Fruit fly (Drosophila melanogaster) whole organism, embryonic: ENCODE measurements around the gene CG9839.

Experiments used
- ATbp ChIP-seq: fragments of 200-800 bp; sonication (Bioruptor generic); optimal IDR thresholded peaks from 2 replicates; lab custom pipeline; 2017; ENCODE audit warnings: missing biosample characterization, mild to moderate bottlenecking, missing genetic modification characterization, missing genetic modification reagents
- CG1024 ChIP-seq: fragments of 200-800 bp; sonication (Bioruptor generic); IDR thresholded peaks from 2 replicates; pipeline ENCODE4 v1.3.6; 2022; ENCODE audit warnings: missing biosample characterization, missing genetic modification characterization
- CG10565 ChIP-seq: fragments of 200-800 bp; sonication (Bioruptor generic); optimal IDR thresholded peaks from 3 replicates; lab custom pipeline; 2016; ENCODE audit warnings: missing biosample characterization, mild to moderate bottlenecking, missing genetic modification characterization
- CG11398 ChIP-seq: fragments of 200-800 bp; sonication (Bioruptor generic); optimal IDR thresholded peaks from 2 replicates; lab custom pipeline; 2016; ENCODE audit warnings: missing biosample characterization, missing genetic modification characterization
- CG12219 ChIP-seq: fragments of 200-800 bp; sonication (Bioruptor generic); optimal IDR thresholded peaks from 3 replicates; lab custom pipeline; 2018; ENCODE audit warnings: missing biosample characterization, mild to moderate bottlenecking, missing genetic modification characterization
- CG12391 ChIP-seq: fragments of 200-800 bp; sonication (Bioruptor generic); optimal IDR thresholded peaks from 3 replicates; lab custom pipeline; 2018; ENCODE audit warnings: missing biosample characterization, mild to moderate bottlenecking, missing genetic modification characterization, moderate library complexity
- CG12942 ChIP-seq: fragments of 200-800 bp; sonication (Bioruptor generic); optimal IDR thresholded peaks from 3 replicates; lab custom pipeline; 2016; ENCODE audit warnings: missing biosample characterization, missing genetic modification characterization
- CG15696 ChIP-seq: fragments of 200-800 bp; sonication (Bioruptor generic); optimal IDR thresholded peaks from 2 replicates; lab custom pipeline; 2019; ENCODE audit warnings: missing biosample characterization, mild to moderate bottlenecking, missing genetic modification characterization, moderate library complexity
- CG16779 ChIP-seq: fragments of 200-800 bp; sonication (Bioruptor generic); IDR thresholded peaks from 2 replicates; pipeline ENCODE4 v1.3.6; 2022; ENCODE audit warnings: missing biosample characterization, missing genetic modification characterization
- CG16863 ChIP-seq: fragments of 200-800 bp; sonication (Bioruptor generic); optimal IDR thresholded peaks from 3 replicates; lab custom pipeline; 2016; ENCODE audit warnings: missing biosample characterization, missing genetic modification characterization
- CG17568 ChIP-seq: fragments of 200-800 bp; sonication (Bioruptor generic); optimal IDR thresholded peaks from 2 replicates; lab custom pipeline; 2018; ENCODE audit warnings: missing biosample characterization, mild to moderate bottlenecking, missing genetic modification characterization, moderate library complexity
- CG17829 ChIP-seq: fragments of 200-800 bp; optimal IDR thresholded peaks from 2 replicates; lab custom pipeline; 2019; ENCODE audit warnings: missing biosample characterization, mild to moderate bottlenecking, missing genetic modification characterization, moderate library complexity
- CG32532 ChIP-seq: fragments of 200-800 bp; sonication (Bioruptor generic); IDR thresholded peaks from 2 replicates; pipeline ENCODE4 v1.3.6; 2022; ENCODE audit warnings: missing biosample characterization, missing genetic modification characterization
- CG43689 ChIP-seq: fragments of 200-800 bp; sonication (Bioruptor generic); IDR thresholded peaks from 2 replicates; pipeline ENCODE4 v1.3.6; 2022; ENCODE audit warnings: missing biosample characterization, missing genetic modification characterization
- CG5953 ChIP-seq: fragments of 200-800 bp; sonication (Bioruptor generic); IDR thresholded peaks from 2 replicates; pipeline ENCODE4 v1.3.6; 2022; ENCODE audit warnings: missing biosample characterization, missing genetic modification characterization
- CG7987 ChIP-seq: fragments of 200-800 bp; sonication (Bioruptor generic); optimal IDR thresholded peaks from 2 replicates; lab custom pipeline; 2018; ENCODE audit warnings: missing biosample characterization, mild to moderate bottlenecking, missing genetic modification characterization, moderate library complexity
- CG8281 ChIP-seq: fragments of 200-800 bp; sonication (Bioruptor generic); optimal IDR thresholded peaks from 2 replicates; lab custom pipeline; 2018; ENCODE audit warnings: missing biosample characterization, mild to moderate bottlenecking, missing genetic modification characterization, moderate library complexity
- Dad ChIP-seq: fragments of 200-800 bp; sonication (Bioruptor generic); optimal IDR thresholded peaks from 3 replicates; lab custom pipeline; 2016; ENCODE audit warnings: missing biosample characterization, missing genetic modification characterization
- Dfd ChIP-seq, 2 experiments: fragments of >200 bp; optimal IDR thresholded peaks; 2 replicates each; lab custom pipeline; 2017; ENCODE audit warnings: missing biosample characterization in 2 of 2, missing genetic modification characterization in 2 of 2
- HHEX ChIP-seq: fragments of 200-800 bp; sonication (Bioruptor generic); optimal IDR thresholded peaks from 3 replicates; lab custom pipeline; 2017; ENCODE audit warnings: missing biosample characterization, mild to moderate bottlenecking, missing genetic modification characterization, missing genetic modification reagents
- Hr78 ChIP-seq, 2 experiments: fragments of 200-800 bp in 1 of 2; fragments of >200 bp in 1 of 2; sonication (Bioruptor generic) in 1 of 2; optimal IDR thresholded peaks; 2 replicates each; lab custom pipeline; 2017 to 2019; ENCODE audit warnings: missing biosample characterization in 2 of 2, missing genetic modification characterization in 2 of 2, mild to moderate bottlenecking in 1 of 2, moderate library complexity in 1 of 2
- Jarid2 ChIP-seq: fragments of 200-800 bp; sonication (Bioruptor generic); optimal IDR thresholded peaks from 3 replicates; lab custom pipeline; 2017; ENCODE audit warnings: mild to moderate bottlenecking, missing biosample characterization, missing genetic modification reagents, missing genetic modification characterization
- NFAT ChIP-seq: fragments of 200-800 bp; sonication (Bioruptor generic); IDR thresholded peaks from 2 replicates; pipeline ENCODE4 v1.3.6; 2022; ENCODE audit warnings: missing biosample characterization, missing genetic modification characterization
- Oli ChIP-seq: fragments of 200-800 bp; sonication (Bioruptor generic); optimal IDR thresholded peaks from 2 replicates; lab custom pipeline; 2018; ENCODE audit warnings: missing biosample characterization, mild to moderate bottlenecking, missing genetic modification characterization, moderate library complexity
- PHDP ChIP-seq: fragments of 200-800 bp; sonication (Bioruptor generic); optimal IDR thresholded peaks from 3 replicates; lab custom pipeline; 2018; ENCODE audit warnings: missing biosample characterization, mild to moderate bottlenecking, missing genetic modification characterization, moderate library complexity
- Taf1 ChIP-seq: fragments of 200-800 bp; sonication (Bioruptor generic); IDR thresholded peaks from 2 replicates; pipeline ENCODE4 v1.3.6; 2022; ENCODE audit warnings: missing biosample characterization, missing genetic modification characterization
- Xbp1 ChIP-seq: fragments of 200-800 bp; sonication (Bioruptor generic); optimal IDR thresholded peaks from 3 replicates; lab custom pipeline; 2016; ENCODE audit warnings: missing biosample characterization, mild to moderate bottlenecking, missing genetic modification characterization
- crp ChIP-seq, 2 experiments: fragments of 200-800 bp; sonication (Bioruptor generic); optimal IDR thresholded peaks; 2 replicates in 1 of 2; 3 replicates in 1 of 2; lab custom pipeline; 2017; ENCODE audit warnings: missing biosample characterization in 2 of 2, missing genetic modification characterization in 2 of 2, mild to moderate bottlenecking in 1 of 2, moderate library complexity in 1 of 2
- dmrt99B ChIP-seq: fragments of 200-800 bp; sonication (Bioruptor generic); optimal IDR thresholded peaks from 2 replicates; lab custom pipeline; 2018; ENCODE audit warnings: missing biosample characterization, mild to moderate bottlenecking, missing genetic modification characterization, moderate library complexity
- ewg ChIP-seq: fragments of 200-800 bp; sonication (Bioruptor generic); optimal IDR thresholded peaks from 3 replicates; lab custom pipeline; 2017; ENCODE audit warnings: mild to moderate bottlenecking, missing biosample characterization, missing genetic modification reagents, missing genetic modification characterization
- fd64A ChIP-seq: fragments of 200-800 bp; sonication (Bioruptor generic); optimal IDR thresholded peaks from 3 replicates; lab custom pipeline; 2018; ENCODE audit warnings: missing biosample characterization, mild to moderate bottlenecking, missing genetic modification characterization
- hkb ChIP-seq, 2 experiments: fragments of 200-800 bp in 1 of 2; fragments of >200 bp in 1 of 2; sonication (Bioruptor generic) in 1 of 2; IDR thresholded peaks in 1 of 2; optimal IDR thresholded peaks in 1 of 2; 2 replicates each; pipeline versions ENCODE4 v1.3.6 to Lab custom; 2017 to 2022; ENCODE audit warnings: missing biosample characterization in 1 of 2, missing genetic modification characterization in 1 of 2
- ind ChIP-seq: fragments of 200-800 bp; sonication (Bioruptor generic); optimal IDR thresholded peaks from 3 replicates; lab custom pipeline; 2016; ENCODE audit warnings: missing biosample characterization, missing genetic modification characterization
- ken ChIP-seq: fragments of 200-800 bp; sonication (Bioruptor generic); IDR thresholded peaks from 3 replicates; pipeline ENCODE4 v1.3.6; 2022; ENCODE audit warnings: missing biosample characterization, missing genetic modification characterization
- lmd ChIP-seq: fragments of 200-800 bp; sonication (Bioruptor generic); IDR thresholded peaks from 2 replicates; pipeline ENCODE4 v1.3.6; 2022; ENCODE audit warnings: missing biosample characterization, missing genetic modification characterization
- lov ChIP-seq, 2 experiments: fragments of 200-800 bp in 1 of 2; fragments of >200 bp in 1 of 2; sonication (Bioruptor generic) in 1 of 2; IDR thresholded peaks in 1 of 2; optimal IDR thresholded peaks in 1 of 2; 2 replicates in 1 of 2; 3 replicates in 1 of 2; pipeline versions ENCODE4 v1.3.6 to Lab custom; 2017 to 2022; ENCODE audit warnings: missing biosample characterization in 1 of 2, missing genetic modification characterization in 1 of 2
- odd ChIP-seq: fragments of 200-800 bp; sonication (Bioruptor generic); optimal IDR thresholded peaks from 2 replicates; lab custom pipeline; 2017; ENCODE audit warnings: missing biosample characterization, mild to moderate bottlenecking, missing genetic modification characterization
- pfk ChIP-seq: fragments of 200-800 bp; sonication (Bioruptor generic); optimal IDR thresholded peaks from 2 replicates; lab custom pipeline; 2018; ENCODE audit warnings: missing biosample characterization, mild to moderate bottlenecking, missing genetic modification characterization, moderate library complexity
- pum ChIP-seq: fragments of 200-800 bp; sonication (Bioruptor generic); optimal IDR thresholded peaks from 2 replicates; lab custom pipeline; 2016; ENCODE audit warnings: missing biosample characterization, missing genetic modification characterization
- salm ChIP-seq: fragments of 200-800 bp; sonication (Bioruptor generic); optimal IDR thresholded peaks from 2 replicates; lab custom pipeline; 2018; ENCODE audit warnings: missing biosample characterization, mild to moderate bottlenecking, missing genetic modification characterization
- schlank ChIP-seq: fragments of 200-800 bp; sonication (Bioruptor generic); optimal IDR thresholded peaks from 2 replicates; lab custom pipeline; 2018; ENCODE audit warnings: missing biosample characterization, mild to moderate bottlenecking, missing genetic modification characterization
- scrt ChIP-seq: fragments of 200-800 bp; sonication (Bioruptor generic); optimal IDR thresholded peaks from 2 replicates; lab custom pipeline; 2018; ENCODE audit warnings: missing biosample characterization, mild to moderate bottlenecking, missing genetic modification characterization, moderate library complexity
- sisA ChIP-seq: fragments of 200-800 bp; sonication (Bioruptor generic); IDR thresholded peaks from 2 replicates; pipeline ENCODE4 v1.3.6; 2022; ENCODE audit warnings: missing biosample characterization, missing genetic modification characterization
- stwl ChIP-seq: fragments of 200-800 bp; sonication (Bioruptor generic); optimal IDR thresholded peaks from 3 replicates; lab custom pipeline; 2018; ENCODE audit warnings: missing biosample characterization, mild to moderate bottlenecking, missing genetic modification characterization, moderate library complexity
- tap ChIP-seq: fragments of 200-800 bp; optimal IDR thresholded peaks from 3 replicates; lab custom pipeline; 2019; ENCODE audit warnings: missing biosample characterization, mild to moderate bottlenecking, missing genetic modification characterization, moderate library complexity
- tgo ChIP-seq: fragments of 200-800 bp; sonication (Bioruptor generic); IDR thresholded peaks from 3 replicates; pipeline ENCODE4 v1.3.6; 2022; ENCODE audit warnings: missing biosample characterization, missing genetic modification characterization
- tll ChIP-seq, 2 experiments: fragments of 200-800 bp in 1 of 2; fragments of >200 bp in 1 of 2; sonication (Bioruptor generic) in 1 of 2; optimal IDR thresholded peaks; 2 replicates each; lab custom pipeline; 2017 to 2019; ENCODE audit warnings: missing biosample characterization in 2 of 2, missing genetic modification characterization in 2 of 2, mild to moderate bottlenecking in 1 of 2, moderate library complexity in 1 of 2

Gene CG9839

DNA sequence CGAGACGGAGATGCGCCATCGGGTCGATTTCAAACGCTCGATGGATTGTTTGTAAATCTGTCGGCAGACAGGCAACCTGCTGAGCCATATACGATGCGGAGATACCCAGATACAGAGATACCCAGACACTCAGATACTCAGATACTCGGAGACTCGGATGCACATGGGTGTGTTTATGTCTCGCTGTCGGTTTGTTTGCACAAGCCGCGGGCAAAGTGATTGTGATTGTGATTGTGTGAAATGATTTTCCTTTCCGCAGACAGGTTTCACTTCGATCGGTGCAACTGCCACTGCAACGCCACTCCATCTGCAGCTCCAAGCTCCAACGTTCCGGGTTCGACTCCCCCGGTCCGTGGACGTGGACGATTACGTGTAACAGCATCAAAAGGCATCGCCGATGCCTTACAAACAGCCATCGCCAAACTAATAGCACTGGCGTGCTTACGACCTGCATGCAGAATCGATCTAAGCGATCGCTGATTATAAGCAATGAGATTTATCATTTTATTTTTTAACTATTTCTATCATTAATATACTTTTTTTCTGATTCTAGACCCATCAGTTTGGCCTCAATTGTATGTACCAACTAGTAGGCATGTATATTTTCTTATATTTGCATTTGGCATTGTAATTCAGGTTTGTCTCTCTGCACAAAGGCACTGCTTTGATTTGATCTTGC, 16.7 kb downstream of the CG9839 start (continued):
- TF ChIP-seq CG7987 (GFP tag; lab: Kevin White, UChicago) = no peak
- no peak for TF ChIP-seq CG10565 (GFP tag; lab: Kevin White, UChicago)
- peak; percentile 81 for TF ChIP-seq dmrt99B (tag; lab: Kevin White, UChicago)
- no peak for TF ChIP-seq Dfd (GFP tag; optimal IDR thresholded peaks at IDR 0.05; lab: Kevin White, UChicago)
- TF ChIP-seq CG16779 = no peak
- peak; percentile 55; the same call in 1 of the 2 replicates for TF ChIP-seq CG32532 (GFP tag; lab: Robert Waterston, UW)
- no peak for TF ChIP-seq ewg (GFP tag; lab: Kevin White, UChicago)
- no peak for TF ChIP-seq CG8281 (tag; lab: Kevin White, UChicago)
- no peak for TF ChIP-seq CG12942
- peak; percentile 62 for TF ChIP-seq Oli (tag; lab: Kevin White, UChicago)
- TF ChIP-seq tll (GFP tag; optimal IDR thresholded peaks at IDR 0.05; lab: Kevin White, UChicago) = no peak
- TF ChIP-seq CG1024 (GFP tag; lab: Robert Waterston, UW) = peak; percentile 30; the same call in 1 of the 2 replicates
- TF ChIP-seq Jarid2 = peak; percentile 2
- no peak for TF ChIP-seq pum
- TF ChIP-seq CG16863 (GFP tag; lab: Kevin White, UChicago) = no peak
- TF ChIP-seq ken (GFP tag; lab: Robert Waterston, UW) = peak; percentile 54; the same call in 2 of the 3 replicates
- TF ChIP-seq tap (tag; lab: Kevin White, UChicago) = peak; percentile 69
- TF ChIP-seq tgo = peak; percentile 71; the same call in 2 of the 3 replicates
- TF ChIP-seq CG15696 (tag; lab: Kevin White, UChicago) = no peak
- peak; percentile 56 for TF ChIP-seq CG43689 (GFP tag; lab: Robert Waterston, UW)
- TF ChIP-seq fd64A = no peak
- TF ChIP-seq Dad (GFP tag; lab: Kevin White, UChicago) = no peak
- no peak for TF ChIP-seq odd (GFP tag; lab: Kevin White, UChicago)
- no peak for TF ChIP-seq Hr78 (GFP tag; optimal IDR thresholded peaks at IDR 0.05; lab: Kevin White, UChicago)
- peak; percentile 63 for TF ChIP-seq ATbp
- TF ChIP-seq HHEX = peak; percentile 1
- TF ChIP-seq PHDP (tag; lab: Kevin White, UChicago) = no peak
- no peak for TF ChIP-seq CG11398
- peak; percentile 71 for TF ChIP-seq lmd (GFP tag; lab: Robert Waterston, UW)
- no peak for TF ChIP-seq crp (GFP tag; optimal IDR thresholded peaks at IDR 0.05; lab: Kevin White, UChicago)
- 0 out of 2 replicates have a peak, but pooled peaks have one; percentile 5 for TF ChIP-seq NFAT (GFP tag; lab: Robert Waterston, UW)
- peak; percentile 22 for TF ChIP-seq salm (tag; lab: Kevin White, UChicago)
- TF ChIP-seq stwl (tag; lab: Kevin White, UChicago) = no peak
- TF ChIP-seq CG5953 (GFP tag; lab: Robert Waterston, UW) = peak; percentile 70
- TF ChIP-seq CG12391 (tag; lab: Kevin White, UChicago) = peak; percentile 43
- no peak for TF ChIP-seq scrt (GFP tag; lab: Kevin White, UChicago)
- TF ChIP-seq schlank (tag; lab: Kevin White, UChicago) = no peak
- TF ChIP-seq lov (optimal IDR thresholded peaks at IDR 0.05; lab: Kevin White, UChicago) = no peak
- TF ChIP-seq lov (GFP tag; IDR thresholded peaks at IDR 0.05; lab: Robert Waterston, UW) = no peak
- no peak for TF ChIP-seq pfk
- TF ChIP-seq Taf1 = no peak
- TF ChIP-seq ind = peak; percentile 34
- TF ChIP-seq CG17568 (GFP tag; lab: Kevin White, UChicago) = no peak
- peak; percentile 56 for TF ChIP-seq sisA (GFP tag; lab: Robert Waterston, UW)
- TF ChIP-seq hkb (optimal IDR thresholded peaks at IDR 0.05; lab: Kevin White, UChicago) = no peak
- TF ChIP-seq hkb (GFP tag; IDR thresholded peaks at IDR 0.05; lab: Robert Waterston, UW) = peak; percentile 79
- TF ChIP-seq Xbp1 (GFP tag; lab: Kevin White, UChicago) = peak; percentile 61
- TF ChIP-seq CG17829 = peak; percentile 62
- peak; percentile 30 for TF ChIP-seq CG12219 (GFP tag; lab: Kevin White, UChicago)
